Fruit fly (Drosophila melanogaster): ENCODE results near the gene CG43074.
A peak's percentile ranks its signal among the peaks of the same experiment; 100 is the strongest.

The CG43074 gene

dm6 chr3L:3436838-3437663 lies 47.4 kb downstream of the CG43074 start (continued):
- TF ChIP-seq CG4820 (GFP tag; optimal IDR thresholded peaks at IDR 0.05): peak; percentile 13
- peak; percentile 69 for TF ChIP-seq CG2712 (tag; optimal IDR thresholded peaks at IDR 0.05)
- TF ChIP-seq CG32532 (GFP tag; IDR thresholded peaks at IDR 0.05): peak; percentile 66; the same call in 1 of the 2 replicates
- TF ChIP-seq ci (GFP tag; IDR thresholded peaks at IDR 0.05): peak; percentile 69; the same call in 1 of the 3 replicates
- no peak for TF ChIP-seq MESR4 (GFP tag; optimal IDR thresholded peaks at IDR 0.05)
- no peak for TF ChIP-seq CG31365 (tag; optimal IDR thresholded peaks at IDR 0.05)
- no peak for TF ChIP-seq usp (GFP tag; optimal IDR thresholded peaks at IDR 0.05)
- no peak for TF ChIP-seq CrebB (tag; optimal IDR thresholded peaks at IDR 0.05)
- TF ChIP-seq slp2 (GFP tag; optimal IDR thresholded peaks at IDR 0.05): no peak
- no peak for TF ChIP-seq CG8089 (GFP tag; optimal IDR thresholded peaks at IDR 0.05)
- peak; percentile 57 for TF ChIP-seq CG17385 (GFP tag; optimal IDR thresholded peaks at IDR 0.05)
- no peak for TF ChIP-seq nom (GFP tag; optimal IDR thresholded peaks at IDR 0.05)
- TF ChIP-seq eve (GFP tag; optimal IDR thresholded peaks at IDR 0.05): no peak
- TF ChIP-seq CG7372 (GFP tag; IDR thresholded peaks at IDR 0.05): no peak
- TF ChIP-seq grau (tag; optimal IDR thresholded peaks at IDR 0.05): peak; percentile 80
- TF ChIP-seq D (optimal IDR thresholded peaks at IDR 0.05): no peak
- no peak for TF ChIP-seq D (GFP tag; optimal IDR thresholded peaks at IDR 0.05)
- TF ChIP-seq CG10274 (GFP tag; optimal IDR thresholded peaks at IDR 0.05): no peak
- TF ChIP-seq CG6683 (GFP tag; optimal IDR thresholded peaks at IDR 0.05): no peak
- no peak for TF ChIP-seq Ets65A (GFP tag)
- TF ChIP-seq Bdp1 (GFP tag; optimal IDR thresholded peaks at IDR 0.05): no peak
- TF ChIP-seq CG1529 (GFP tag; optimal IDR thresholded peaks at IDR 0.05): no peak
- no peak for TF ChIP-seq CG10565 (GFP tag; optimal IDR thresholded peaks at IDR 0.05)
- no peak for TF ChIP-seq CG9876 (GFP tag; optimal IDR thresholded peaks at IDR 0.05)
- TF ChIP-seq NC2α (GFP tag; optimal IDR thresholded peaks at IDR 0.05): no peak
- TF ChIP-seq CG13424 (tag; optimal IDR thresholded peaks at IDR 0.05): peak; percentile 68
- TF ChIP-seq NFAT (GFP tag; IDR thresholded peaks at IDR 0.05): no peak
- TF ChIP-seq CG4707 (GFP tag; optimal IDR thresholded peaks at IDR 0.05): no peak
- no peak for TF ChIP-seq nerfin-1 (tag; optimal IDR thresholded peaks at IDR 0.05)
- no peak for TF ChIP-seq ems (GFP tag; optimal IDR thresholded peaks at IDR 0.05)
- no peak for TF ChIP-seq so (GFP tag; IDR thresholded peaks at IDR 0.05)
- no peak for TF ChIP-seq pan (optimal IDR thresholded peaks at IDR 0.05)
- TF ChIP-seq pan (GFP tag; optimal IDR thresholded peaks at IDR 0.05 in 1 of 2, IDR thresholded peaks at IDR 0.05 in 1 of 2): peak in 1 of 2 experiments; percentile 74
- TF ChIP-seq ham (GFP tag; IDR thresholded peaks at IDR 0.05): no peak
- TF ChIP-seq CG10366 (GFP tag; IDR thresholded peaks at IDR 0.05): 0 out of 2 replicates have a peak, but pooled peaks have one; percentile 10
- TF ChIP-seq CG8944 (GFP tag; optimal IDR thresholded peaks at IDR 0.05): no peak
- TF ChIP-seq CG7556 (GFP tag; optimal IDR thresholded peaks at IDR 0.05): peak; percentile 73
- TF ChIP-seq CG7357 (GFP tag; IDR thresholded peaks at IDR 0.05): peak; percentile 38; the same call in 1 of the 3 replicates
- TF ChIP-seq emc (GFP tag; optimal IDR thresholded peaks at IDR 0.05): no peak
- no peak for TF ChIP-seq chif (GFP tag; optimal IDR thresholded peaks at IDR 0.05)
- no peak for TF ChIP-seq her (GFP tag; optimal IDR thresholded peaks at IDR 0.05)
- peak; percentile 29 for TF ChIP-seq CG10979 (tag; optimal IDR thresholded peaks at IDR 0.05)
- peak; percentile 12 for TF ChIP-seq odd (GFP tag; optimal IDR thresholded peaks at IDR 0.05)
- no peak for TF ChIP-seq Sry-β (GFP tag; optimal IDR thresholded peaks at IDR 0.05)
- TF ChIP-seq fru (optimal IDR thresholded peaks at IDR 0.05): no peak
- peak; percentile 83 for TF ChIP-seq gem (tag; optimal IDR thresholded peaks at IDR 0.05)
- no peak for TF ChIP-seq Ets97D (GFP tag; optimal IDR thresholded peaks at IDR 0.05)
- TF ChIP-seq Hr39 (optimal IDR thresholded peaks at IDR 0.05): no peak
- peak; percentile 17 for TF ChIP-seq CG1602 (GFP tag; optimal IDR thresholded peaks at IDR 0.05)
- no peak for TF ChIP-seq Taf1 (GFP tag; IDR thresholded peaks at IDR 0.05)
- TF ChIP-seq Dip3 (GFP tag; optimal IDR thresholded peaks at IDR 0.05): no peak
- no peak for TF ChIP-seq CG9817 (tag; optimal IDR thresholded peaks at IDR 0.05)
